Worm (Caenorhabditis elegans) whole organism, mixed stage, embryonic: ENCODE results near the gene ZK1320.11.
A peak's percentile ranks its signal among the peaks of the same experiment; 100 is the strongest.

Source experiments
- M03D4.4 ChIP-seq: sonication (generic microtip); optimal IDR thresholded peaks from 2 replicates; lab custom pipeline; 2017; ENCODE audit warnings: mild to moderate bottlenecking, missing genetic modification characterization, missing compliant biosample characterization
- blmp-1 ChIP-seq: fragments of 150-350 bp; optimal IDR thresholded peaks from 2 replicates; lab custom pipeline; 2014; ENCODE audit warnings: missing biosample characterization, missing genetic modification characterization
- ceh-39 ChIP-seq: fragments of 150-350 bp; optimal IDR thresholded peaks from 2 replicates; lab custom pipeline; 2014; ENCODE audit warnings: missing biosample characterization, missing genetic modification characterization
- ceh-43 ChIP-seq: fragments of 200-800 bp; sonication (Bioruptor generic); optimal IDR thresholded peaks from 2 replicates; lab custom pipeline; 2018; ENCODE audit warnings: mild to moderate bottlenecking, missing genetic modification characterization, moderate library complexity, missing compliant biosample characterization
- ceh-83 ChIP-seq: fragments of 200-800 bp; sonication (Bioruptor generic); optimal IDR thresholded peaks from 2 replicates; lab custom pipeline; 2018; ENCODE audit warnings: mild to moderate bottlenecking, missing genetic modification characterization, missing compliant biosample characterization
- ces-1 ChIP-seq: fragments of 150-350 bp; optimal IDR thresholded peaks from 2 replicates; lab custom pipeline; 2014; ENCODE audit warnings: missing biosample characterization, missing genetic modification reagents, missing genetic modification characterization
- cnd-1 ChIP-seq: fragments of 200-800 bp; sonication (Bioruptor generic); optimal IDR thresholded peaks from 2 replicates; lab custom pipeline; 2018; ENCODE audit warnings: mild to moderate bottlenecking, missing genetic modification characterization, missing compliant biosample characterization
- drap-1 ChIP-seq: fragments of 200-800 bp; sonication (Bioruptor generic); optimal IDR thresholded peaks from 3 replicates; lab custom pipeline; 2018; ENCODE audit warnings: mild to moderate bottlenecking, missing genetic modification characterization, missing compliant biosample characterization
- elt-1 ChIP-seq: sonication (generic microtip); optimal IDR thresholded peaks from 2 replicates; lab custom pipeline; 2017; ENCODE audit warnings: missing genetic modification characterization, mild to moderate bottlenecking, missing compliant biosample characterization, antibody characterized with exemption, moderate library complexity, borderline replicate concordance; ENCODE audit not compliant: insufficient read depth
- elt-3 ChIP-seq: fragments of 150-350 bp; optimal IDR thresholded peaks from 2 replicates; lab custom pipeline; 2014; ENCODE audit warnings: missing biosample characterization, missing genetic modification characterization
- ham-2 ChIP-seq: fragments of 200-800 bp; sonication (Bioruptor generic); optimal IDR thresholded peaks from 2 replicates; lab custom pipeline; 2018; ENCODE audit warnings: mild to moderate bottlenecking, missing genetic modification characterization, missing compliant biosample characterization
- hlh-1 ChIP-seq: fragments of 150-350 bp; optimal IDR thresholded peaks from 2 replicates; lab custom pipeline; 2014; ENCODE audit warnings: missing biosample characterization, missing genetic modification reagents, missing genetic modification characterization
- lin-32 ChIP-seq: fragments of 200-800 bp; sonication (Bioruptor generic); optimal IDR thresholded peaks from 2 replicates; lab custom pipeline; 2018; ENCODE audit warnings: mild to moderate bottlenecking, missing genetic modification characterization, missing compliant biosample characterization
- lsy-2 ChIP-seq: fragments of 150-350 bp; optimal IDR thresholded peaks from 2 replicates; lab custom pipeline; 2014; ENCODE audit warnings: missing biosample characterization, missing genetic modification characterization
- mab-5 ChIP-seq: fragments of 150-350 bp; optimal IDR thresholded peaks from 2 replicates; lab custom pipeline; 2014; ENCODE audit warnings: missing biosample characterization, missing genetic modification characterization
- mep-1 ChIP-seq: fragments of 150-350 bp; optimal IDR thresholded peaks from 2 replicates; lab custom pipeline; 2017; ENCODE audit warnings: missing biosample characterization, missing genetic modification reagents, missing genetic modification characterization, inconsistent platforms
- mls-2 ChIP-seq: sonication (generic microtip); optimal IDR thresholded peaks from 2 replicates; lab custom pipeline; 2016; ENCODE audit warnings: mild to moderate bottlenecking, missing genetic modification characterization, moderate library complexity, missing compliant biosample characterization
- nhr-12 ChIP-seq: fragments of 150-350 bp; optimal IDR thresholded peaks from 2 replicates; lab custom pipeline; 2014; ENCODE audit warnings: missing biosample characterization, missing genetic modification characterization
- nhr-2 ChIP-seq: fragments of 150-350 bp; optimal IDR thresholded peaks from 2 replicates; lab custom pipeline; 2014; ENCODE audit warnings: missing biosample characterization, missing genetic modification characterization
- nhr-237 ChIP-seq: fragments of 150-350 bp; optimal IDR thresholded peaks from 2 replicates; lab custom pipeline; 2014; ENCODE audit warnings: missing biosample characterization, missing genetic modification characterization
- nhr-28 ChIP-seq: fragments of 150-350 bp; optimal IDR thresholded peaks from 2 replicates; lab custom pipeline; 2014; ENCODE audit warnings: missing biosample characterization, missing genetic modification characterization
- nhr-76 ChIP-seq: sonication (generic microtip); optimal IDR thresholded peaks from 2 replicates; lab custom pipeline; 2017; ENCODE audit warnings: missing biosample characterization, missing genetic modification characterization
- sem-2 ChIP-seq: fragments of 200-800 bp; sonication (Bioruptor generic); optimal IDR thresholded peaks from 2 replicates; lab custom pipeline; 2018; ENCODE audit warnings: mild to moderate bottlenecking, missing genetic modification characterization, missing compliant biosample characterization
- snpc-4 ChIP-seq: fragments of 150-350 bp; optimal IDR thresholded peaks from 2 replicates; lab custom pipeline; 2014; ENCODE audit warnings: missing biosample characterization, missing genetic modification characterization
- sptf-1 ChIP-seq: sonication (generic microtip); optimal IDR thresholded peaks from 2 replicates; lab custom pipeline; 2017; ENCODE audit warnings: mild to moderate bottlenecking, missing genetic modification characterization, moderate library complexity, missing compliant biosample characterization
- tbx-8 ChIP-seq: fragments of 200-800 bp; sonication (Bioruptor generic); optimal IDR thresholded peaks from 2 replicates; lab custom pipeline; 2018; ENCODE audit warnings: mild to moderate bottlenecking, missing genetic modification characterization, moderate library complexity, missing compliant biosample characterization
- unc-120 ChIP-seq: sonication (generic microtip); optimal IDR thresholded peaks from 2 replicates; lab custom pipeline; 2017; ENCODE audit warnings: missing genetic modification characterization, missing compliant biosample characterization; ENCODE audit not compliant: poor library complexity, severe bottlenecking
- unc-39 ChIP-seq: fragments of 150-350 bp; optimal IDR thresholded peaks from 2 replicates; lab custom pipeline; 2014; ENCODE audit warnings: missing biosample characterization, missing genetic modification characterization
- unc-62 ChIP-seq: fragments of 150-350 bp; optimal IDR thresholded peaks from 2 replicates; lab custom pipeline; 2014; ENCODE audit warnings: missing biosample characterization, missing genetic modification reagents, missing genetic modification characterization
- zip-8 ChIP-seq: fragments of 150-350 bp; optimal IDR thresholded peaks from 2 replicates; lab custom pipeline; 2014; ENCODE audit warnings: missing biosample characterization, missing genetic modification characterization
- ztf-11 ChIP-seq: fragments of 150-350 bp; optimal IDR thresholded peaks from 2 replicates; lab custom pipeline; 2014; ENCODE audit warnings: missing biosample characterization, missing genetic modification characterization

The ZK1320.11 gene

DNA sequence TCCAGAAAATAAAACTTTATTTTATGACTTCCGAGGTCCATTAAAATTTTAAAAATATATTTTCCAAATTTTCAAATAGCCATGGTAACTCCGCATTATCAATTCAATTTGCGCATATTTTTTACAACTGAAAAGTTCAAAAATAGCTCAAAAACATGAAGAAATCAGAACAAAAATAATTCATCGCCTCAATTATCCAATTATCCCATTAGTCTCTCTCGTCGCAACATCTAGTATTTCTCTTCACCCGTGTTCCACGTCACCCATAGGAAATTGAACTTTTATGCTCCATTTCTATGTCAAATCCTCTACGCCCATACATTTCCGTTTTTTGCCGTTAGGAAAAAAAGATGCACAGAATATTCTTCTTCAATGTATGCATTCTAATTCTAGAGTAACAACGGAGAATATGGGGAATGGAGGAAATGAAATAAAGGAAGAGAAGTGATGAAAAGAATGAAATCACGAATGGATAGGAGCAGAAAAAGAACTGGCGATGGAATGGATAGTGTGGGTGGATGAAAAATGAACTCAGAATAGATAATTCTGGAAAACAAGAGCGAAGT lies 22.7 kb downstream of the ZK1320.11 start:
- TF ChIP-seq ces-1 (GFP tag; lab: Kevin White, UChicago) (peak; percentile 48), cnd-1 (tag; lab: Kevin White, UChicago) (no peak)

DNA sequence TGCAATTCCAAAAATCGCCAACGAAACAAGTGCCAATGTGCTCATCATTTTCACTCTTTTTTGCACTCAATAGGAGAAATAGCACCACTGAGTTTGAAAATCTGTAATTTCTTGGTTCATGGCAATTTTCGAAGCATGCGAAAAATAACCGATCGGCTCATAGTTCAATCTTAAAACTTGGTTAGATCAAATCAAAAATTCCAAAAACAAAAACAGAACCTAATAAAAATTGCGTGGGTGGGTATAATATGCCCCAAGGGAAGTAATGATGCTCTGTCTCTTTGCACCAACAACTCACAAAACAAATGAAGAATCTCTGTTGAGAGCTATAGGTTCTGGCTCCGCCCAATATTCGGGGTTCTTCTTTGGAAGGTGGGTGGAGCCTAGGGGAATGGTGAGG lies 24.4 kb downstream of the ZK1320.11 start, which contains the start of gene nlp-11:
nlp-11 (minus strand) TSS at position 101 of the 400 bp plus-strand sequence.
- TF ChIP-seq nhr-237 (tag; lab: Kevin White, UChicago) (no peak), elt-3 (tag; lab: Kevin White, UChicago) (no peak), elt-1 (no peak), ceh-83 (GFP tag; lab: Kevin White, UChicago) (no peak), lin-32 (GFP tag; lab: Kevin White, UChicago) (no peak), drap-1 (no peak)

DNA sequence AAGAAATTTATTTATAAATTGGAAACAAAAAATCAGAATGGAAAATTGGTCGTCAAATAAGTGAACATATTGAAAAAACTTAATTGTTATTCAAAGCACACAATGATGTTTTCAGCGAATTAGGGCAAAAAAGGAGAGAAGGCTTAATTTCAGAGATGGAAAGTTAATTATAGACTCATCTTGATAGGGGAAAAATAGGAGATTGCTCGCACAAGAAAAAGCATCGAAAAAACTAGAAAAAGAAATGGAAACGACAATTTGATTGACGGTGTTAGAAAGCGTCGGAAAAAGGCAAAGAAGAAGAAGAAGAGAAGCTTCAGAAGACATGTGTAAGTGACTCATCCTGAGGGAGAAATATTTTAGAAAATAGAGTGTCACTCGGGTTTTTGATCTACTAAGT lies 28.5 kb downstream of the ZK1320.11 start:
- TF ChIP-seq ces-1 (GFP tag; lab: Kevin White, UChicago) (peak; percentile 17), nhr-2 (tag; lab: Kevin White, UChicago) (no peak)

DNA sequence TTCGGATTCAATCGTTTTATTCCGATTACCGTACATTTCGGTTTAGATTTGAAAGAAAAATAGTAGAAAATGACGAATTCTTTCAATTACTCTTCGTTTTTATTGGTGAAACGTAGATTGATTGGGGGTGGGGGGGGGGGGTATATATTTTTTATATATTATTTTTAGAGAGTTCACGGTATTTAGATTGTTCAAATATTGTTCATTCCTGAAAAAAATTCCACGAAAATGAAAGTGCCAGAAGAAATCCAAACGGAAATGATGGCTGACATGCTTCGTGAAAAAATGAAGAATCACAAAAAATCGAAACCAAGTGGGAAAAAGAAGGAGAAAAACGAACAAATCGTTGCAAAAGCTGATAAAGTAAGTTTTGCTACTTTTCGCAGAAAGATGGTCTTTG lies 32.9 kb downstream of the ZK1320.11 start, which contains the start of the genes Y53C12A.8 and Y53C12A.7:
Y53C12A.8 (minus strand) TSS at position 101 of the 400 bp plus-strand sequence.
Y53C12A.7 (plus strand) TSS at position 181 of the 400 bp plus-strand sequence.
- no peak for TF ChIP-seq drap-1
- TF ChIP-seq unc-62 (GFP tag; lab: Kevin White, UChicago) = no peak
- TF ChIP-seq unc-120 (tag; lab: Kevin White, UChicago) = no peak
- no peak for TF ChIP-seq nhr-76 (tag; lab: Kevin White, UChicago)
- no peak for TF ChIP-seq mep-1
- no peak for TF ChIP-seq nhr-28 (tag; lab: Kevin White, UChicago)
- TF ChIP-seq tbx-8 (GFP tag; lab: Kevin White, UChicago) = no peak
- TF ChIP-seq cnd-1 (tag; lab: Kevin White, UChicago) = no peak
- no peak for TF ChIP-seq lin-32 (GFP tag; lab: Kevin White, UChicago)
- no peak for TF ChIP-seq zip-8 (tag; lab: Kevin White, UChicago)
- TF ChIP-seq sem-2 (GFP tag; lab: Kevin White, UChicago) = no peak
- TF ChIP-seq hlh-1 = no peak
- no peak for TF ChIP-seq unc-39 (tag; lab: Kevin White, UChicago)
- TF ChIP-seq sptf-1 (tag; lab: Kevin White, UChicago) = no peak
- TF ChIP-seq nhr-2 (tag; lab: Kevin White, UChicago) = no peak
- TF ChIP-seq M03D4.4 (tag; lab: Kevin White, UChicago) = no peak
- no peak for TF ChIP-seq elt-1
- TF ChIP-seq ceh-43 = no peak

DNA sequence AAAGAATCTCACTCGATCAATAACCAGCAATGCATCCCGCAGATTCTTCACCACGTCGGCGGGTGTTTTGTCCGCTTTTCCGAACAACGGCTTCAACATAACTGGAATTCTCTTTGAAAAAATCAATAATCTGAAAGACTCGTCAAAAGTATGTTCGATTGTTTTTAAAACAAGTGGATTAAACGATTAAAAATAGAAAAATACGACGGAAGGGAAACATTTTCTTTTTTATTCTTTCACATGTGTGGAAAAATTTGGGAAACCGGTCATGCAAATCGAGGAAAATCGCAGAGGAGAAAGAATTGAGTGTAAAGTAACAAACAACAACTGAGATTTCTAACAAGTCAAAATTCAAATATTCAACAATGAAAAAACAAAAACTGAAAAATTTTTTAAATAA lies 36.2 kb downstream of the ZK1320.11 start, which contains the start of gene mop-25.2:
mop-25.2 (minus strand) TSS at position 101 of the 400 bp plus-strand sequence.
- TF ChIP-seq ceh-83 (GFP tag; lab: Kevin White, UChicago) (no peak), sptf-1 (tag; lab: Kevin White, UChicago) (no peak), sem-2 (GFP tag; lab: Kevin White, UChicago) (no peak), lsy-2 (no peak), ceh-39 (tag; lab: Kevin White, UChicago) (no peak), elt-3 (tag; lab: Kevin White, UChicago) (no peak), ces-1 (GFP tag; lab: Kevin White, UChicago) (no peak), nhr-76 (tag; lab: Kevin White, UChicago) (no peak), ham-2 (GFP tag; lab: Kevin White, UChicago) (no peak), ztf-11 (tag; lab: Kevin White, UChicago) (no peak), nhr-28 (tag; lab: Kevin White, UChicago) (no peak), hlh-1 (no peak), lin-32 (GFP tag; lab: Kevin White, UChicago) (no peak), blmp-1 (no peak), ceh-43 (no peak), cnd-1 (tag; lab: Kevin White, UChicago) (no peak), snpc-4 (tag; lab: Kevin White, UChicago) (no peak), unc-39 (tag; lab: Kevin White, UChicago) (no peak)

DNA sequence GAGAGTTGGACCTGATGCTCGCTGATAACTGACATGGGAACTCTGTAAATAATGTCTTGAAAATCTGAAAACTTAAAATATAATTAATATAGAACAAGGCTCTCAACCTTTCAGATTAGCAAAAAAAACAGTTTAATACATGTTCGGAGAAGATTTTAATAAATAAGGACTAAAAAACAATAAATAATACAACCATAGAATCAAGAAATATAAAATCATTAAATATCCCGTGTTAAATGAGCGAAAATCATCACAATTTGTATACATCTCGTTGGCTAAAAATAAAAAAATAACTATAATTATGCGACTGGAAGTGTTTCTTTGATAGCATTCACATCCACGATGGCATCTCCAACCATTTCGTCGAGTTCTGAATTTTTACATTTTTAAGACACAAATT lies 37.3 kb downstream of the ZK1320.11 start, which contains the start of gene Y53C12A.10:
Y53C12A.10 (minus strand) TSS at position 101 of the 400 bp plus-strand sequence.
- TF ChIP-seq mep-1 (no peak), ces-1 (GFP tag; lab: Kevin White, UChicago) (no peak), elt-1 (no peak), ceh-83 (GFP tag; lab: Kevin White, UChicago) (no peak), cnd-1 (tag; lab: Kevin White, UChicago) (no peak), ceh-43 (no peak), mls-2 (tag; lab: Kevin White, UChicago) (no peak), sptf-1 (tag; lab: Kevin White, UChicago) (no peak), ztf-11 (tag; lab: Kevin White, UChicago) (no peak), blmp-1 (no peak), sem-2 (GFP tag; lab: Kevin White, UChicago) (no peak), nhr-28 (tag; lab: Kevin White, UChicago) (no peak), nhr-12 (no peak), nhr-237 (tag; lab: Kevin White, UChicago) (no peak), M03D4.4 (tag; lab: Kevin White, UChicago) (no peak), nhr-2 (tag; lab: Kevin White, UChicago) (no peak), mab-5 (tag; lab: Kevin White, UChicago) (no peak)
